Worm (Caenorhabditis elegans) whole organism, L3 larva: ENCODE data around the gene aars-1.

Experiments
- R02D3.7 ChIP-seq: fragments of 150-350 bp; optimal IDR thresholded peaks from 2 replicates; lab custom pipeline; 2014; ENCODE audit warnings: missing biosample characterization, missing genetic modification characterization
- ZK546.5 ChIP-seq: sonication (generic microtip); optimal IDR thresholded peaks from 2 replicates; lab custom pipeline; 2017; ENCODE audit warnings: missing biosample characterization, missing genetic modification characterization
- aly-2 ChIP-seq: fragments of 150-350 bp; optimal IDR thresholded peaks from 2 replicates; lab custom pipeline; 2014; ENCODE audit warnings: missing biosample characterization, missing genetic modification characterization
- ama-1 ChIP-seq: fragments of 150-350 bp; optimal IDR thresholded peaks from 2 replicates; lab custom pipeline; 2018
- ceh-16 ChIP-seq: sonication (generic microtip); optimal IDR thresholded peaks from 2 replicates; lab custom pipeline; 2017; ENCODE audit warnings: missing biosample characterization, missing genetic modification characterization
- daf-12 ChIP-seq: fragments of 150-350 bp; optimal IDR thresholded peaks from 2 replicates; lab custom pipeline; 2014; ENCODE audit warnings: missing biosample characterization, missing genetic modification reagents, missing genetic modification characterization
- egl-27 ChIP-seq: sonication (generic microtip); optimal IDR thresholded peaks from 4 replicates; lab custom pipeline; 2017; ENCODE audit warnings: missing biosample characterization, missing genetic modification reagents, missing genetic modification characterization
- egl-5 ChIP-seq: fragments of 150-350 bp; optimal IDR thresholded peaks from 2 replicates; lab custom pipeline; 2017; ENCODE audit warnings: missing biosample characterization, missing genetic modification reagents, missing genetic modification characterization, inconsistent platforms
- elt-1 ChIP-seq: fragments of 150-350 bp; optimal IDR thresholded peaks from 2 replicates; lab custom pipeline; 2014; ENCODE audit warnings: missing biosample characterization, missing genetic modification characterization
- elt-2 ChIP-seq: sonication (generic microtip); optimal IDR thresholded peaks from 2 replicates; lab custom pipeline; 2016; ENCODE audit warnings: missing genetic modification reagents, mild to moderate bottlenecking, missing genetic modification characterization, missing compliant biosample characterization
- elt-3 ChIP-seq, 3 experiments: fragments of 150-350 bp in 1 of 3; sonication (generic microtip) in 2 of 3; optimal IDR thresholded peaks; 2 replicates in 2 of 3; 4 replicates in 1 of 3; lab custom pipeline; 2014 to 2017; ENCODE audit warnings: missing biosample characterization in 3 of 3, missing genetic modification characterization in 3 of 3
- eor-1 ChIP-seq, 2 experiments: fragments of 150-350 bp; optimal IDR thresholded peaks; 2 replicates each; lab custom pipeline; 2014 to 2018; ENCODE audit warnings: missing biosample characterization in 2 of 2, missing genetic modification characterization in 2 of 2
- fkh-10 ChIP-seq: sonication (generic microtip); optimal IDR thresholded peaks from 2 replicates; lab custom pipeline; 2017; ENCODE audit warnings: missing biosample characterization, missing genetic modification reagents, missing genetic modification characterization
- fkh-2 ChIP-seq: fragments of 150-350 bp; optimal IDR thresholded peaks from 2 replicates; lab custom pipeline; 2014; ENCODE audit warnings: missing biosample characterization, missing genetic modification reagents, missing genetic modification characterization
- fos-1 ChIP-seq: fragments of 150-350 bp; optimal IDR thresholded peaks from 2 replicates; lab custom pipeline; 2014; ENCODE audit warnings: missing biosample characterization, missing genetic modification characterization
- hmg-11 ChIP-seq: sonication (generic microtip); optimal IDR thresholded peaks from 2 replicates; lab custom pipeline; 2016; ENCODE audit warnings: missing genetic modification characterization, missing compliant biosample characterization
- jun-1 ChIP-seq: fragments of 150-350 bp; optimal IDR thresholded peaks from 2 replicates; lab custom pipeline; 2014; ENCODE audit warnings: missing biosample characterization, missing genetic modification reagents, missing genetic modification characterization
- lin-15B ChIP-seq: fragments of 150-350 bp; optimal IDR thresholded peaks from 2 replicates; lab custom pipeline; 2014; ENCODE audit warnings: missing biosample characterization, missing genetic modification characterization
- lsy-12 ChIP-seq: sonication (generic microtip); optimal IDR thresholded peaks from 2 replicates; lab custom pipeline; 2016; ENCODE audit warnings: mild to moderate bottlenecking, missing genetic modification characterization, missing compliant biosample characterization
- mdl-1 ChIP-seq: fragments of 150-350 bp; optimal IDR thresholded peaks from 2 replicates; lab custom pipeline; 2014; ENCODE audit warnings: missing biosample characterization, missing genetic modification characterization
- nfya-1 ChIP-seq: sonication (generic microtip); optimal IDR thresholded peaks from 2 replicates; lab custom pipeline; 2017; ENCODE audit warnings: missing genetic modification characterization, mild to moderate bottlenecking, missing compliant biosample characterization, antibody characterized with exemption, moderate library complexity; ENCODE audit not compliant: insufficient read depth
- nhr-12 ChIP-seq: fragments of 150-350 bp; optimal IDR thresholded peaks from 2 replicates; lab custom pipeline; 2014; ENCODE audit warnings: missing biosample characterization, missing genetic modification characterization
- nhr-23 ChIP-seq: fragments of 150-350 bp; optimal IDR thresholded peaks from 2 replicates; lab custom pipeline; 2014; ENCODE audit warnings: missing biosample characterization, missing genetic modification reagents, missing genetic modification characterization
- nhr-237 ChIP-seq: fragments of 150-350 bp; optimal IDR thresholded peaks from 2 replicates; lab custom pipeline; 2014; ENCODE audit warnings: missing biosample characterization, missing genetic modification characterization
- nhr-25 ChIP-seq: sonication (generic microtip); optimal IDR thresholded peaks from 2 replicates; lab custom pipeline; 2017; ENCODE audit warnings: missing biosample characterization, missing genetic modification characterization
- nhr-28 ChIP-seq: fragments of 150-350 bp; optimal IDR thresholded peaks from 2 replicates; lab custom pipeline; 2014; ENCODE audit warnings: missing biosample characterization, missing genetic modification characterization
- nhr-43 ChIP-seq: sonication (generic microtip); optimal IDR thresholded peaks from 2 replicates; lab custom pipeline; 2016; ENCODE audit warnings: mild to moderate bottlenecking, missing genetic modification characterization, missing compliant biosample characterization; ENCODE audit not compliant: poor library complexity, severe bottlenecking
- nhr-67 ChIP-seq: fragments of 150-350 bp; optimal IDR thresholded peaks from 2 replicates; lab custom pipeline; 2014; ENCODE audit warnings: missing biosample characterization, missing genetic modification characterization
- nhr-76 ChIP-seq: fragments of 150-350 bp; sonication (generic microtip); optimal IDR thresholded peaks from 5 replicates; lab custom pipeline; 2014; ENCODE audit warnings: missing biosample characterization, missing genetic modification characterization
- pha-4 ChIP-seq: fragments of 150-350 bp; optimal IDR thresholded peaks from 2 replicates; lab custom pipeline; 2014; ENCODE audit warnings: missing biosample characterization, missing genetic modification reagents, missing genetic modification characterization
- pqm-1 ChIP-seq: fragments of 150-350 bp; optimal IDR thresholded peaks from 2 replicates; lab custom pipeline; 2017; ENCODE audit warnings: missing biosample characterization, missing genetic modification characterization, inconsistent platforms
- sea-2 ChIP-seq: fragments of 150-350 bp; sonication (generic microtip); optimal IDR thresholded peaks from 4 replicates; lab custom pipeline; 2014; ENCODE audit warnings: missing biosample characterization, missing genetic modification reagents, missing genetic modification characterization
- skn-1 ChIP-seq: fragments of 150-350 bp; optimal IDR thresholded peaks from 2 replicates; lab custom pipeline; 2014; ENCODE audit warnings: missing biosample characterization, missing genetic modification characterization
- snpc-4 ChIP-seq: fragments of 150-350 bp; optimal IDR thresholded peaks from 2 replicates; lab custom pipeline; 2014; ENCODE audit warnings: missing biosample characterization, missing genetic modification characterization
- tbx-2 ChIP-seq: sonication (generic microtip); optimal IDR thresholded peaks from 2 replicates; lab custom pipeline; 2016; ENCODE audit warnings: mild to moderate bottlenecking, missing genetic modification characterization, missing compliant biosample characterization
- unc-39 ChIP-seq: sonication (generic microtip); optimal IDR thresholded peaks from 4 replicates; lab custom pipeline; 2017; ENCODE audit warnings: missing biosample characterization, missing genetic modification characterization
- unc-62 ChIP-seq: fragments of 150-350 bp; sonication (generic microtip); optimal IDR thresholded peaks from 4 replicates; lab custom pipeline; 2014; ENCODE audit warnings: missing biosample characterization, missing genetic modification reagents, missing genetic modification characterization
- zag-1 ChIP-seq: fragments of 150-350 bp; optimal IDR thresholded peaks from 2 replicates; lab custom pipeline; 2014; ENCODE audit warnings: missing biosample characterization, missing genetic modification characterization
- ztf-11 ChIP-seq: fragments of 150-350 bp; optimal IDR thresholded peaks from 2 replicates; lab custom pipeline; 2014; ENCODE audit warnings: missing biosample characterization, missing genetic modification characterization
- ztf-4 ChIP-seq: fragments of 150-350 bp; optimal IDR thresholded peaks from 2 replicates; lab custom pipeline; 2014; ENCODE audit warnings: missing biosample characterization, missing genetic modification characterization

aars-1 gene

DNA sequence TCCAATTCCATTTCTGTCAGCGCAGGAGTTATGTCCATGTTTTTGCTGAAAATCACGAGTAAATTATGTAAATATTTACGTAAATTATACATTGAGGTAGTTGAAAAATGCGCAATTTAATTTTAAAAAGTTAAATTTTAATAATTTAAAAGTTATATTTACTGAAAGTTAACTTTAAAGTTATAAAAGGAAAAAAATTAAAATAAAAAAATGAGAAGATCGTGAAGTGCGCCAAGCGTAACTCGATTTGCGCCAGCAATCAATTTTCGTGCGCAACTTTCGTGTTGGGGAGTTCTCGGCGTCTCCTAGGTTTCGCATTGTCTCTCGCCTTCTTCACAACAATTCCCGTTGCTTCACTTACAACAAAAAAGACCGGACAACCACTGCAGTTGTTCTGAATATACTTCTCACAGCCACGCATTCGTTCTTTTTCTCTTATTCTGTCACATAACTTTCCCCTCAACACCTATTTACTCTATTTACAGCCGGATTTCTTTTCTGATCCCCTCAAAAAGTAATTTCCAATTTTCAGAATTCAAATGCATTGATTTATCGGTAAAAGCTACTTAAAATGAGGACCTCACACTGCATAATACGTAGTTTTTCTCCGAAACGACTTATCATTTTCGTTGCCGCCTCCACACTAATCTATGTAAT is 9.4 kb upstream of the aars-1 start, which contains the start of the genes metl-1 and W02B12.11 (continued):
- no peak for TF ChIP-seq nhr-28 (tag; lab: Kevin White, UChicago)
- no peak for TF ChIP-seq ceh-16 (tag; lab: Kevin White, UChicago)
- TF ChIP-seq nhr-76 (tag; lab: Kevin White, UChicago), result no peak
- no peak for TF ChIP-seq sea-2 (GFP tag; lab: Kevin White, UChicago)
- TF ChIP-seq elt-2, result peak; percentile 59
- peak; percentile 11 for TF ChIP-seq elt-1 (tag; lab: Kevin White, UChicago)
- no peak for TF ChIP-seq unc-39 (tag; lab: Kevin White, UChicago)
- peak; percentile 60 for TF ChIP-seq nhr-25
- no peak for TF ChIP-seq nhr-67
- no peak for TF ChIP-seq zag-1

- TF ChIP-seq sea-2 (GFP tag; lab: Kevin White, UChicago) (no peak), nhr-12 (no peak), R02D3.7 (tag; lab: Kevin White, UChicago) (no peak), unc-62 (GFP tag; lab: Kevin White, UChicago) (no peak), nfya-1 (tag; lab: Kevin White, UChicago) (no peak), egl-5 (no peak), snpc-4 (tag; lab: Kevin White, UChicago) (peak; percentile 47), aly-2 (tag; lab: Kevin White, UChicago) (no peak), lsy-12 (tag; lab: Kevin White, UChicago) (no peak), ZK546.5 (tag; lab: Kevin White, UChicago) (no peak), elt-3 (tag; optimal IDR thresholded peaks at IDR 0.05; lab: Kevin White, UChicago) (peak; percentile 24 to 86 (median 76)), fos-1 (tag; lab: Kevin White, UChicago) (no peak), nhr-23 (no peak), pha-4 (tag; lab: Kevin White, UChicago) (peak; percentile 5), elt-2 (peak; percentile 77), lin-15B (tag; lab: Kevin White, UChicago) (no peak), ama-1 (lab: Kevin White, UChicago) (no peak), unc-39 (tag; lab: Kevin White, UChicago) (no peak), jun-1 (tag; lab: Kevin White, UChicago) (peak; percentile 46), skn-1 (tag; lab: Kevin White, UChicago) (peak; percentile 15), egl-27 (tag; lab: Kevin White, UChicago) (no peak), nhr-43 (tag; lab: Kevin White, UChicago) (peak; percentile 75), nhr-25 (peak; percentile 51), nhr-28 (tag; lab: Kevin White, UChicago) (no peak), eor-1 (tag; optimal IDR thresholded peaks at IDR 0.05; lab: Kevin White, UChicago) (no peak), daf-12 (tag; lab: Kevin White, UChicago) (no peak), pqm-1 (tag; lab: Kevin White, UChicago) (peak; percentile 77), nhr-237 (tag; lab: Kevin White, UChicago) (no peak), ztf-11 (no peak), hmg-11 (tag; lab: Kevin White, UChicago) (no peak), ztf-4 (no peak), mdl-1 (tag; lab: Kevin White, UChicago) (peak; percentile 4), fkh-10 (GFP tag; lab: Kevin White, UChicago) (no peak)
Observed at ce11 chrII:11472542-11472941, 8.2 kb upstream of the aars-1 start.

ce11 chrII:11471916-11472315 is 7.6 kb upstream of the aars-1 start, which contains the start of gene mfn-1:
TSS of gene mfn-1 (minus strand) at chrII:11472016.
- no peak for TF ChIP-seq nhr-237 (tag; lab: Kevin White, UChicago)
- TF ChIP-seq tbx-2 (tag; lab: Kevin White, UChicago), result no peak
- TF ChIP-seq fos-1 (tag; lab: Kevin White, UChicago), result no peak
- no peak for TF ChIP-seq ceh-16 (tag; lab: Kevin White, UChicago)
- TF ChIP-seq fkh-2, result no peak
- TF ChIP-seq egl-27 (tag; lab: Kevin White, UChicago), result no peak
- no peak for TF ChIP-seq sea-2 (GFP tag; lab: Kevin White, UChicago)
